Worm (Caenorhabditis elegans) whole organism, L3 larva: ENCODE measurements around the gene clu-1.
A peak's percentile ranks its signal among the peaks of the same experiment; 100 is the strongest.

ENCODE experiments used
- R02D3.7 ChIP-seq: fragments of 150-350 bp; optimal IDR thresholded peaks from 2 replicates; lab custom pipeline; 2014; ENCODE audit warnings: missing biosample characterization, missing genetic modification characterization
- ZK546.5 ChIP-seq: sonication (generic microtip); optimal IDR thresholded peaks from 2 replicates; lab custom pipeline; 2017; ENCODE audit warnings: missing biosample characterization, missing genetic modification characterization
- aly-2 ChIP-seq: fragments of 150-350 bp; optimal IDR thresholded peaks from 2 replicates; lab custom pipeline; 2014; ENCODE audit warnings: missing biosample characterization, missing genetic modification characterization
- ama-1 ChIP-seq: fragments of 150-350 bp; optimal IDR thresholded peaks from 2 replicates; lab custom pipeline; 2018
- ceh-16 ChIP-seq: sonication (generic microtip); optimal IDR thresholded peaks from 2 replicates; lab custom pipeline; 2017; ENCODE audit warnings: missing biosample characterization, missing genetic modification characterization
- ceh-28 ChIP-seq: fragments of 150-350 bp; optimal IDR thresholded peaks from 2 replicates; lab custom pipeline; 2014; ENCODE audit warnings: missing biosample characterization, missing genetic modification reagents, missing genetic modification characterization
- ceh-82 ChIP-seq: fragments of 150-350 bp; optimal IDR thresholded peaks from 2 replicates; lab custom pipeline; 2014; ENCODE audit warnings: missing biosample characterization, missing genetic modification characterization
- ceh-9 ChIP-seq: sonication (generic microtip); optimal IDR thresholded peaks from 2 replicates; lab custom pipeline; 2018; ENCODE audit warnings: missing biosample characterization, missing genetic modification characterization
- daf-12 ChIP-seq: fragments of 150-350 bp; optimal IDR thresholded peaks from 2 replicates; lab custom pipeline; 2014; ENCODE audit warnings: missing biosample characterization, missing genetic modification reagents, missing genetic modification characterization
- elt-2 ChIP-seq: sonication (generic microtip); optimal IDR thresholded peaks from 2 replicates; lab custom pipeline; 2016; ENCODE audit warnings: missing genetic modification reagents, mild to moderate bottlenecking, missing genetic modification characterization, missing compliant biosample characterization
- elt-3 ChIP-seq, 3 experiments: fragments of 150-350 bp in 1 of 3; sonication (generic microtip) in 2 of 3; optimal IDR thresholded peaks; 2 replicates in 2 of 3; 4 replicates in 1 of 3; lab custom pipeline; 2014 to 2017; ENCODE audit warnings: missing biosample characterization in 3 of 3, missing genetic modification characterization in 3 of 3
- eor-1 ChIP-seq, 2 experiments: fragments of 150-350 bp; optimal IDR thresholded peaks; 2 replicates each; lab custom pipeline; 2014 to 2018; ENCODE audit warnings: missing biosample characterization in 2 of 2, missing genetic modification characterization in 2 of 2
- fkh-10 ChIP-seq: sonication (generic microtip); optimal IDR thresholded peaks from 2 replicates; lab custom pipeline; 2017; ENCODE audit warnings: missing biosample characterization, missing genetic modification reagents, missing genetic modification characterization
- hmg-11 ChIP-seq: sonication (generic microtip); optimal IDR thresholded peaks from 2 replicates; lab custom pipeline; 2016; ENCODE audit warnings: missing genetic modification characterization, missing compliant biosample characterization
- jun-1 ChIP-seq: fragments of 150-350 bp; optimal IDR thresholded peaks from 2 replicates; lab custom pipeline; 2014; ENCODE audit warnings: missing biosample characterization, missing genetic modification reagents, missing genetic modification characterization
- lin-15B ChIP-seq: fragments of 150-350 bp; optimal IDR thresholded peaks from 2 replicates; lab custom pipeline; 2014; ENCODE audit warnings: missing biosample characterization, missing genetic modification characterization
- lin-39 ChIP-seq: fragments of 150-350 bp; optimal IDR thresholded peaks from 2 replicates; lab custom pipeline; 2018; ENCODE audit warnings: missing biosample characterization, missing genetic modification reagents, missing genetic modification characterization
- mdl-1 ChIP-seq: fragments of 150-350 bp; optimal IDR thresholded peaks from 2 replicates; lab custom pipeline; 2014; ENCODE audit warnings: missing biosample characterization, missing genetic modification characterization
- mml-1 ChIP-seq: fragments of 150-350 bp; sonication (generic microtip); optimal IDR thresholded peaks from 3 replicates; lab custom pipeline; 2014; ENCODE audit warnings: missing biosample characterization, missing genetic modification characterization
- nfya-1 ChIP-seq: sonication (generic microtip); optimal IDR thresholded peaks from 2 replicates; lab custom pipeline; 2017; ENCODE audit warnings: missing genetic modification characterization, mild to moderate bottlenecking, missing compliant biosample characterization, antibody characterized with exemption, moderate library complexity; ENCODE audit not compliant: insufficient read depth
- nhr-12 ChIP-seq: fragments of 150-350 bp; optimal IDR thresholded peaks from 2 replicates; lab custom pipeline; 2014; ENCODE audit warnings: missing biosample characterization, missing genetic modification characterization
- nhr-23 ChIP-seq: fragments of 150-350 bp; optimal IDR thresholded peaks from 2 replicates; lab custom pipeline; 2014; ENCODE audit warnings: missing biosample characterization, missing genetic modification reagents, missing genetic modification characterization
- nhr-25 ChIP-seq: sonication (generic microtip); optimal IDR thresholded peaks from 2 replicates; lab custom pipeline; 2017; ENCODE audit warnings: missing biosample characterization, missing genetic modification characterization
- nhr-28 ChIP-seq: fragments of 150-350 bp; optimal IDR thresholded peaks from 2 replicates; lab custom pipeline; 2014; ENCODE audit warnings: missing biosample characterization, missing genetic modification characterization
- nhr-43 ChIP-seq: sonication (generic microtip); optimal IDR thresholded peaks from 2 replicates; lab custom pipeline; 2016; ENCODE audit warnings: mild to moderate bottlenecking, missing genetic modification characterization, missing compliant biosample characterization; ENCODE audit not compliant: poor library complexity, severe bottlenecking
- nhr-67 ChIP-seq: fragments of 150-350 bp; optimal IDR thresholded peaks from 2 replicates; lab custom pipeline; 2014; ENCODE audit warnings: missing biosample characterization, missing genetic modification characterization
- nhr-77 ChIP-seq: fragments of 150-350 bp; optimal IDR thresholded peaks from 2 replicates; lab custom pipeline; 2014; ENCODE audit warnings: missing biosample characterization, missing genetic modification characterization
- pha-4 ChIP-seq: fragments of 150-350 bp; optimal IDR thresholded peaks from 2 replicates; lab custom pipeline; 2014; ENCODE audit warnings: missing biosample characterization, missing genetic modification reagents, missing genetic modification characterization
- sea-2 ChIP-seq: fragments of 150-350 bp; sonication (generic microtip); optimal IDR thresholded peaks from 4 replicates; lab custom pipeline; 2014; ENCODE audit warnings: missing biosample characterization, missing genetic modification reagents, missing genetic modification characterization
- skn-1 ChIP-seq: fragments of 150-350 bp; optimal IDR thresholded peaks from 2 replicates; lab custom pipeline; 2014; ENCODE audit warnings: missing biosample characterization, missing genetic modification characterization
- snpc-4 ChIP-seq: fragments of 150-350 bp; optimal IDR thresholded peaks from 2 replicates; lab custom pipeline; 2014; ENCODE audit warnings: missing biosample characterization, missing genetic modification characterization
- tbx-2 ChIP-seq: sonication (generic microtip); optimal IDR thresholded peaks from 2 replicates; lab custom pipeline; 2016; ENCODE audit warnings: mild to moderate bottlenecking, missing genetic modification characterization, missing compliant biosample characterization
- unc-39 ChIP-seq: sonication (generic microtip); optimal IDR thresholded peaks from 4 replicates; lab custom pipeline; 2017; ENCODE audit warnings: missing biosample characterization, missing genetic modification characterization
- unc-62 ChIP-seq: fragments of 150-350 bp; sonication (generic microtip); optimal IDR thresholded peaks from 4 replicates; lab custom pipeline; 2014; ENCODE audit warnings: missing biosample characterization, missing genetic modification reagents, missing genetic modification characterization
- ztf-11 ChIP-seq: fragments of 150-350 bp; optimal IDR thresholded peaks from 2 replicates; lab custom pipeline; 2014; ENCODE audit warnings: missing biosample characterization, missing genetic modification characterization
- ztf-4 ChIP-seq: fragments of 150-350 bp; optimal IDR thresholded peaks from 2 replicates; lab custom pipeline; 2014; ENCODE audit warnings: missing biosample characterization, missing genetic modification characterization

clu-1 gene

ce11 chrIII:9494209-9494608 lies 27.1 kb downstream of the clu-1 start:
- TF ChIP-seq nhr-43 (tag; lab: Kevin White, UChicago) = no peak
- no peak for TF ChIP-seq jun-1
- no peak for TF ChIP-seq sea-2
- no peak for TF ChIP-seq ceh-16
- TF ChIP-seq ceh-28 = no peak
- TF ChIP-seq tbx-2 (tag; lab: Kevin White, UChicago) = no peak
- no peak for TF ChIP-seq elt-3 (tag; optimal IDR thresholded peaks at IDR 0.05; lab: Kevin White, UChicago)
- TF ChIP-seq snpc-4 (tag; lab: Kevin White, UChicago) = no peak
- no peak for TF ChIP-seq ceh-82
- no peak for TF ChIP-seq nhr-12 (tag; lab: Kevin White, UChicago)
- TF ChIP-seq nhr-67 (tag; lab: Kevin White, UChicago) = no peak
- no peak for TF ChIP-seq ztf-4
- TF ChIP-seq ztf-11 (tag; lab: Kevin White, UChicago) = no peak
- TF ChIP-seq R02D3.7 (tag; lab: Kevin White, UChicago) = no peak
- no peak for TF ChIP-seq eor-1 (tag; optimal IDR thresholded peaks at IDR 0.05; lab: Kevin White, UChicago)
- no peak for TF ChIP-seq skn-1 (tag; lab: Kevin White, UChicago)
- TF ChIP-seq unc-39 (tag; lab: Kevin White, UChicago) = no peak
- TF ChIP-seq nhr-25 (tag; lab: Kevin White, UChicago) = no peak
- TF ChIP-seq daf-12 = no peak
- TF ChIP-seq pha-4 = no peak

ce11 chrIII:9490783-9491547 lies 30.3 kb downstream of the clu-1 start, which contains the start of the genes dars-1 and ctr-9:
Gene dars-1, minus strand, starts transcription at chrIII:9491215.
Gene ctr-9, plus strand, starts transcription at chrIII:9491396.
- TF ChIP-seq pha-4 = peak; percentile 65
- TF ChIP-seq elt-2 (tag; lab: Kevin White, UChicago) = no peak
- peak; percentile 28 for TF ChIP-seq lin-15B (tag; lab: Kevin White, UChicago)
- peak; percentile 9 for TF ChIP-seq nhr-23
- TF ChIP-seq ceh-9 (tag; lab: Kevin White, UChicago) = no peak
- TF ChIP-seq lin-39 (tag; lab: Kevin White, UChicago) = no peak
- no peak for TF ChIP-seq unc-39 (tag; lab: Kevin White, UChicago)
- TF ChIP-seq ceh-82 = no peak
- TF ChIP-seq nhr-67 (tag; lab: Kevin White, UChicago) = no peak
- TF ChIP-seq hmg-11 (tag; lab: Kevin White, UChicago) = peak; percentile 3
- no peak for TF ChIP-seq ama-1
- no peak for TF ChIP-seq mml-1 (tag; lab: Kevin White, UChicago)
- no peak for TF ChIP-seq nhr-77 (tag; lab: Kevin White, UChicago)
- TF ChIP-seq aly-2 (tag; lab: Kevin White, UChicago) = no peak
- no peak for TF ChIP-seq daf-12
- TF ChIP-seq nfya-1 = peak; percentile 37

ce11 chrIII:9489798-9490197 lies 31.5 kb downstream of the clu-1 start:
- TF ChIP-seq mdl-1 (tag; lab: Kevin White, UChicago) = no peak
- TF ChIP-seq ama-1 = no peak
- TF ChIP-seq elt-2 (tag; lab: Kevin White, UChicago) = no peak
- no peak for TF ChIP-seq eor-1 (tag; optimal IDR thresholded peaks at IDR 0.05; lab: Kevin White, UChicago)
- TF ChIP-seq nhr-28 (tag; lab: Kevin White, UChicago) = no peak
- no peak for TF ChIP-seq pha-4
- no peak for TF ChIP-seq fkh-10 (GFP tag; lab: Kevin White, UChicago)
- no peak for TF ChIP-seq ZK546.5 (tag; lab: Kevin White, UChicago)
- TF ChIP-seq mml-1 (tag; lab: Kevin White, UChicago) = no peak
- TF ChIP-seq lin-39 (tag; lab: Kevin White, UChicago) = no peak
- no peak for TF ChIP-seq nhr-23
- no peak for TF ChIP-seq tbx-2 (tag; lab: Kevin White, UChicago)

- TF ChIP-seq mml-1 (tag; lab: Kevin White, UChicago) (no peak), unc-62 (no peak), elt-2 (tag; lab: Kevin White, UChicago) (no peak), R02D3.7 (tag; lab: Kevin White, UChicago) (no peak)
Measured at ce11 chrIII:9488431-9488830, 32.8 kb downstream of the clu-1 start, which contains the start of gene nlp-36. Gene nlp-36, plus strand, starts transcription at chrIII:9488731.
